Worm (Caenorhabditis elegans) whole organism, early embryonic: ENCODE measurements around the gene nlp-32.

Experiments used
- B0310.2 ChIP-seq: sonication (generic microtip); optimal IDR thresholded peaks from 2 replicates; lab custom pipeline; 2016; ENCODE audit warnings: mild to moderate bottlenecking, missing genetic modification characterization, missing compliant biosample characterization
- F13C5.2 ChIP-seq: sonication (generic microtip); optimal IDR thresholded peaks from 2 replicates; lab custom pipeline; 2017; ENCODE audit warnings: mild to moderate bottlenecking, missing genetic modification characterization, inconsistent platforms, missing compliant biosample characterization
- aly-1 ChIP-seq: sonication (generic microtip); optimal IDR thresholded peaks from 2 replicates; lab custom pipeline; 2016; ENCODE audit warnings: missing genetic modification characterization, missing compliant biosample characterization
- ama-1 ChIP-seq: fragments of 150-350 bp; optimal IDR thresholded peaks from 2 replicates; lab custom pipeline; 2014
- ceh-13 ChIP-seq: fragments of 200-800 bp; sonication (Bioruptor generic); optimal IDR thresholded peaks from 2 replicates; lab custom pipeline; 2018; ENCODE audit warnings: mild to moderate bottlenecking, missing genetic modification characterization, missing compliant biosample characterization
- ceh-36 ChIP-seq: sonication (generic microtip); optimal IDR thresholded peaks from 2 replicates; lab custom pipeline; 2016; ENCODE audit warnings: missing genetic modification characterization, inconsistent platforms, missing compliant biosample characterization
- ets-7 ChIP-seq: sonication (generic microtip); optimal IDR thresholded peaks from 2 replicates; lab custom pipeline; 2016; ENCODE audit warnings: missing genotype, missing genetic modification characterization, missing compliant biosample characterization
- flt-1 ChIP-seq: fragments of 200-800 bp; sonication (Bioruptor generic); IDR thresholded peaks from 2 replicates; pipeline ENCODE4 v1.3.6; 2022; ENCODE audit warnings: missing genetic modification characterization, missing compliant biosample characterization
- hmbx-1 ChIP-seq: sonication (generic microtip); optimal IDR thresholded peaks from 2 replicates; lab custom pipeline; 2016; ENCODE audit warnings: mild to moderate bottlenecking, missing genetic modification characterization, missing compliant biosample characterization
- hmg-4 ChIP-seq: fragments of 200-800 bp; sonication (Bioruptor generic); optimal IDR thresholded peaks from 2 replicates; lab custom pipeline; 2018; ENCODE audit warnings: mild to moderate bottlenecking, missing genetic modification characterization, missing compliant biosample characterization
- hnd-1 ChIP-seq: sonication (generic microtip); optimal IDR thresholded peaks from 2 replicates; lab custom pipeline; 2016; ENCODE audit warnings: missing genetic modification characterization, missing compliant biosample characterization
- pes-1 ChIP-seq: fragments of 200-800 bp; sonication (Bioruptor generic); IDR thresholded peaks from 2 replicates; pipeline ENCODE4 v1.3.6; 2022; ENCODE audit warnings: missing genetic modification reagents, missing genetic modification characterization, missing compliant biosample characterization
- scrt-1 ChIP-seq: fragments of 200-800 bp; sonication (Bioruptor generic); IDR thresholded peaks from 2 replicates; pipeline ENCODE4 v1.3.6; 2022; ENCODE audit warnings: missing genetic modification characterization, missing compliant biosample characterization
- sea-1 ChIP-seq: fragments of 200-800 bp; sonication (Bioruptor generic); conservative IDR thresholded peaks from 2 replicates; pipeline ENCODE4 v1.3.6; 2022; ENCODE audit warnings: missing genetic modification characterization, missing compliant biosample characterization
- tbx-11 ChIP-seq: fragments of 200-800 bp; sonication (Bioruptor generic); IDR thresholded peaks from 2 replicates; pipeline ENCODE4 v1.3.6; 2022; ENCODE audit warnings: missing genetic modification characterization, missing compliant biosample characterization
- tbx-37 ChIP-seq: fragments of 200-800 bp; sonication (Bioruptor generic); conservative IDR thresholded peaks from 2 replicates; pipeline ENCODE4 v1.3.6; 2022; ENCODE audit warnings: missing genetic modification reagents, missing genetic modification characterization, missing compliant biosample characterization
- tra-4 ChIP-seq: sonication (generic microtip); optimal IDR thresholded peaks from 2 replicates; lab custom pipeline; 2017; ENCODE audit warnings: missing genetic modification characterization, missing compliant biosample characterization

The nlp-32 gene

DNA sequence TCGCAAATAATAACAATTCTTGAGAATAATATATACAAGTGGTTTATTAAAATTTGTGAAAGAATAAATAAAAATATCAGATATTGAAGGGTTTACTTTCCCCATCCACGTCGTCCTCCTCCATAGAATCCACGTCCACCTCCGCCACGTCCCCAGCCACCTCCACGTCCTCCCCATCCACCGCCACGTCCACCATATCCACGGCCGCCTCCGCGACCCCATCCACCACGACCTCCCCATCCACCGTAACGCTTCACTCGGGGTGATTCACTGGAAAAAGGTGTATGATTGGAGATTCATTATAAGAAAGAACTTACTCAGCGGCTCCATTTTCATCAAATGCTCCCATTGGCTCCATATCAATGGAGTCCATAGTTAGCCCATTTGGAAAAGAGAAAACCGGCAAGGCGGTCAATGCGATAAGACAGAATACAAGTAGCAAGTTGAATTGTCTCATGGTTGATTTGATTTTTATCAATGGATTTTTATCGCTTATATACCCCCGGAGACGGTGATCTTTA lies at the start of gene nlp-32:
nlp-32 (minus strand) TSS at position 471 of the 521 bp plus-strand sequence.
- TF ChIP-seq scrt-1 (GFP tag; lab: Robert Waterston, UW) = no peak
- no peak for TF ChIP-seq hmg-4
- TF ChIP-seq flt-1 (GFP tag; lab: Robert Waterston, UW) = no peak
- no peak for TF ChIP-seq hnd-1 (tag; lab: Kevin White, UChicago)
- no peak for TF ChIP-seq tbx-11 (GFP tag; lab: Robert Waterston, UW)
- no peak for TF ChIP-seq ets-7
- TF ChIP-seq hmbx-1 (tag; lab: Kevin White, UChicago) = no peak
- no peak for TF ChIP-seq sea-1 (GFP tag; lab: Robert Waterston, UW)
- TF ChIP-seq tra-4 (tag; lab: Kevin White, UChicago) = no peak
- TF ChIP-seq aly-1 (tag; lab: Kevin White, UChicago) = no peak
- no peak for TF ChIP-seq ceh-36
- no peak for TF ChIP-seq ceh-13 (GFP tag; lab: Kevin White, UChicago)
- TF ChIP-seq tbx-37 = no peak
- no peak for TF ChIP-seq F13C5.2 (tag; lab: Kevin White, UChicago)
- TF ChIP-seq pes-1 (GFP tag; lab: Robert Waterston, UW) = no peak

DNA sequence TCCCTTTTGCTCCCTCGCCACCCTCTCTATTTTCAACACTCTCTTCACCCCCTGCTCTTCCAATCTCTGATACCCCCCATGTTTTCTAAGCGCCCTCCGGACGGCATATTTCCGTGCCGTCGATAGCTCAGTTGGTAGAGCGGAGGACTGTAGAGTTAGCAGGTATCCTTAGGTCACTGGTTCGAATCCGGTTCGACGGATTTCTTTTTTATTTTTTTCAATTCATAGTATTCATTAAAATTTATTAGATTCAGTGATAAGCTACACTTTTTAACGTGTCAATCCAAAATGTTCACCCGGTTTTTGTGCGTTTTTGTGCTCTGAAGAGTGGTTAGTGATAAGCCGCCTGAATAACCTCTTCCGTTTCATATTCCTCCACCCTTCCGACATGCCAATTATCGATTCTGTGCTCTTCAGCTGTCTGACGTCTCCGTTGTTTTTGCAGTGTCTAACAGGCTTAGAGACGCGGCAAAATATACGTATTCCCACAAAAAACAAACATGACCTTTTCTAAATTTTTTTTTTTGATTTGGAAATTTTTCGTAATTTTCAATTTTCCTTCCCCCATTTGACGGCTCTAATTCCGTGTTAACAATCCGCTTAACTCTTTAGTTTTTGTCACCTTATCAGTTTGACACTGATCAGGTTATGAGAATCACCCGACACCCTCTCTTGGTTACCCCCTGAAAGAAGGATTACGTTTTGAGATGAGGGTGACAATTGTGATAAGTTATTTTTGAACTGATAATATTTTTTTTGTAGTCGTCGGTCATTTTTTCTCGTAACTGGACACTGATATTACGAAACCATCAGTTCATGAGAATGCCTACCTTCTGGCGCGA lies 49.1 kb upstream of the nlp-32 start:
- TF ChIP-seq ama-1 (lab: Kevin White, UChicago) (no peak), aly-1 (tag; lab: Kevin White, UChicago) (no peak), scrt-1 (GFP tag; lab: Robert Waterston, UW) (peak; percentile 84), pes-1 (GFP tag; lab: Robert Waterston, UW) (peak; percentile 89), ets-7 (peak; percentile 27), F13C5.2 (tag; lab: Kevin White, UChicago) (peak; percentile 83), hmbx-1 (tag; lab: Kevin White, UChicago) (no peak), tbx-11 (GFP tag; lab: Robert Waterston, UW) (peak; percentile 83), tbx-37 (peak; percentile 79), hnd-1 (tag; lab: Kevin White, UChicago) (peak; percentile 55), tra-4 (tag; lab: Kevin White, UChicago) (peak; percentile 17), ceh-36 (peak; percentile 77), B0310.2 (tag; lab: Kevin White, UChicago) (peak; percentile 56), ceh-13 (GFP tag; lab: Kevin White, UChicago) (peak; percentile 68), sea-1 (GFP tag; lab: Robert Waterston, UW) (peak; percentile 76; the same call in 1 of the 2 replicates), hmg-4 (peak; percentile 71), flt-1 (GFP tag; lab: Robert Waterston, UW) (peak; percentile 89)

DNA sequence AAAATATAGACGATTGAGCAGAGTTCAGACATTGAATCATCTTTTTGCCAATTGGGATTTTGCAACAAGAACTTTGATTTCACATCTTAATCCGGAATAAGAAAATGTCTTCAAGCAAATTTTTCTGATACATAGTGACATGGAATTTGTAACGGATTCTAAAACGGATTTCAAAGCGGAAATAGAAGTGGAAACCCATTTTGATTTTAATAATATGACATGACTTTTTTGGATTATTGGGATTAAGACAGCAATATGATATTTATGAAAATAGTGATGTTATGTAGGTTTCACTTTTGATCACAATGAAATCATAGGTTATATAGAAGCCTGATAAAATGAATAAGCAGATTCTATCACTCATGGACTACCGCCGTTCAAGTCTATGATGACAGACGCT lies 45.8 kb upstream of the nlp-32 start:
- TF ChIP-seq aly-1 (tag; lab: Kevin White, UChicago) (no peak), tbx-37 (no peak), sea-1 (GFP tag; lab: Robert Waterston, UW) (no peak), ets-7 (no peak), pes-1 (GFP tag; lab: Robert Waterston, UW) (no peak), F13C5.2 (tag; lab: Kevin White, UChicago) (no peak), B0310.2 (tag; lab: Kevin White, UChicago) (no peak), tbx-11 (GFP tag; lab: Robert Waterston, UW) (no peak), flt-1 (GFP tag; lab: Robert Waterston, UW) (no peak), ceh-36 (no peak), ama-1 (lab: Kevin White, UChicago) (no peak), scrt-1 (GFP tag; lab: Robert Waterston, UW) (no peak)

DNA sequence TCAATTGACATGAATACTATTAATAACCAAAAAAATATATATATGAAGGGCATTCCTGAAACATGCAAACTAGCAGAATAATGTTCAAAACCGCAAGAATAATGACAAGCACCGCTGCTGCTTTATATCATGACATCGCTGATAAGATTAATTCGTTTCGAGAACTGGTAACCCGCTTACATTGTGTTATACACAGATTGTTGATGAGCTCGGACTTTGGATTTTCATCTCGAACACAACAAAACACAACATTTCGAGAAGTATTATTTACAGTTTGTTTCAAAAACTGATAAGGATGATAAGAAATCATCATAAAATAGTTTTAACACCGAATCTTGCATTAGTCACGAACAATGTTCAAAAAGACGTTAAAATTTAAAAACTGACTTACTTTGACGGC lies 44.6 kb upstream of the nlp-32 start:
- TF ChIP-seq hmbx-1 (tag; lab: Kevin White, UChicago) = no peak
- TF ChIP-seq ets-7 = no peak
- TF ChIP-seq sea-1 (GFP tag; lab: Robert Waterston, UW) = no peak
- no peak for TF ChIP-seq aly-1 (tag; lab: Kevin White, UChicago)
- TF ChIP-seq hnd-1 (tag; lab: Kevin White, UChicago) = no peak
- no peak for TF ChIP-seq pes-1 (GFP tag; lab: Robert Waterston, UW)
- TF ChIP-seq F13C5.2 (tag; lab: Kevin White, UChicago) = no peak
- TF ChIP-seq tbx-37 = no peak
- no peak for TF ChIP-seq tra-4 (tag; lab: Kevin White, UChicago)
- no peak for TF ChIP-seq scrt-1 (GFP tag; lab: Robert Waterston, UW)
- no peak for TF ChIP-seq hmg-4
- no peak for TF ChIP-seq flt-1 (GFP tag; lab: Robert Waterston, UW)
- TF ChIP-seq B0310.2 (tag; lab: Kevin White, UChicago) = no peak
- TF ChIP-seq ceh-13 (GFP tag; lab: Kevin White, UChicago) = no peak
- TF ChIP-seq tbx-11 (GFP tag; lab: Robert Waterston, UW) = no peak
- TF ChIP-seq ama-1 (lab: Kevin White, UChicago) = no peak
- TF ChIP-seq ceh-36 = no peak

DNA sequence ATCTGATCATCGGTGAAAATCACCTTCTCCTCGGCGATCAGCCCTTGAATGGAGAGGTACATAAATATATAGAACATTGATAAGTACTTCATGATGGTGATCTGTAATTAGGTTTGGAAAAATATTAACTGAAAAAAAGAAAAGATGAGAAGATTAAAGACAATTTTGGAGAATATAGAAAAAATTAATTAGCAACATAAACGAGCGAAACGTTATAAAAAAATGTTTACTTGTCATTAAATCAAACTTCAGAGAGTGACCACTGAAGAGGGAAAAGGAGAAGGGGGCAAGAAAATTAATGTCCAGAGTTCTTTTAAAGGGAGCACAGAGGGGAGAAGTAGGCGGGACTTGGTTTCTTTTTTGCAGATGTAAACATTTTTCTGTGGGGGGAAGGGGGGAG lies 40.5 kb upstream of the nlp-32 start, which contains the start of gene T22F7.4:
T22F7.4 (minus strand) TSS at position 101 of the 400 bp plus-strand sequence.
- no peak for TF ChIP-seq B0310.2 (tag; lab: Kevin White, UChicago)
- TF ChIP-seq scrt-1 (GFP tag; lab: Robert Waterston, UW) = no peak
- no peak for TF ChIP-seq pes-1 (GFP tag; lab: Robert Waterston, UW)
- no peak for TF ChIP-seq ama-1 (lab: Kevin White, UChicago)
- TF ChIP-seq tbx-11 (GFP tag; lab: Robert Waterston, UW) = no peak
- no peak for TF ChIP-seq hnd-1 (tag; lab: Kevin White, UChicago)
- TF ChIP-seq hmbx-1 (tag; lab: Kevin White, UChicago) = no peak
- TF ChIP-seq tra-4 (tag; lab: Kevin White, UChicago) = no peak
- no peak for TF ChIP-seq ceh-36
- no peak for TF ChIP-seq flt-1 (GFP tag; lab: Robert Waterston, UW)
- TF ChIP-seq ceh-13 (GFP tag; lab: Kevin White, UChicago) = no peak
- TF ChIP-seq ets-7 = no peak
- TF ChIP-seq hmg-4 = no peak
- TF ChIP-seq F13C5.2 (tag; lab: Kevin White, UChicago) = no peak

DNA sequence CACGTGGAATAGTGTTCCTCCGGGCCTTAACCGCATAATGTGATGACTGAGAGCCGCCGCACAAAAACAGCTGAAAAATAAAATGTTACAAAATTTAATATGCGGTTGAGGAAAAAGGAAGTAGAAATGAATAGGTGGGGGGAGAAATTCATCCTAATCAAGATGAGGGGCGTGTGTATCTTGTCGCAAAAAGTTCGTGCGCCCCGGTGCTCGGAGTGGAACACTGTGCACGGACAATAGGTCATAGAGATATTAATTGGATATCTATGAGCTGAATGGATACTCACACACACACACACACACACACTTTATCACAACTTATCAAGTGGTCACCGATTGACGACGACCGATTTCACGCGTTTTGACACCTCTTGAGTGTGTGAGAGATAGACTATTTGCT lies 37.6 kb upstream of the nlp-32 start, which contains the start of gene T22F7.3:
T22F7.3 (minus strand) TSS at position 101 of the 400 bp plus-strand sequence.
- TF ChIP-seq hmg-4 (no peak), aly-1 (tag; lab: Kevin White, UChicago) (no peak), F13C5.2 (tag; lab: Kevin White, UChicago) (no peak), ama-1 (lab: Kevin White, UChicago) (no peak), hmbx-1 (tag; lab: Kevin White, UChicago) (no peak), tbx-37 (no peak), tbx-11 (GFP tag; lab: Robert Waterston, UW) (no peak), pes-1 (GFP tag; lab: Robert Waterston, UW) (no peak), ceh-13 (GFP tag; lab: Kevin White, UChicago) (no peak), ets-7 (no peak), flt-1 (GFP tag; lab: Robert Waterston, UW) (no peak), ceh-36 (no peak), hnd-1 (tag; lab: Kevin White, UChicago) (no peak), B0310.2 (tag; lab: Kevin White, UChicago) (no peak), sea-1 (GFP tag; lab: Robert Waterston, UW) (no peak), tra-4 (tag; lab: Kevin White, UChicago) (no peak), scrt-1 (GFP tag; lab: Robert Waterston, UW) (no peak)
